Fruit fly (Drosophila melanogaster) Kc167 (cell line): ENCODE data around the gene CG13131.

ENCODE experiments used
- Myc ChIP-seq: fragments of >200 bp; optimal IDR thresholded peaks from 2 replicates; lab custom pipeline; 2017; ENCODE audit warnings: missing external identifiers
- Sin3A ChIP-seq: fragments of >200 bp; optimal IDR thresholded peaks from 2 replicates; lab custom pipeline; 2018; ENCODE audit warnings: missing external identifiers
- h ChIP-seq: fragments of >200 bp; optimal IDR thresholded peaks from 3 replicates; lab custom pipeline; 2018; ENCODE audit warnings: missing external identifiers
- insv ChIP-seq: fragments of >200 bp; optimal IDR thresholded peaks from 3 replicates; lab custom pipeline; 2018; ENCODE audit warnings: missing external identifiers
- psq ChIP-seq: fragments of >200 bp; optimal IDR thresholded peaks from 2 replicates; lab custom pipeline; 2017; ENCODE audit warnings: missing external identifiers
- ttk ChIP-seq: sonication (Bioruptor generic); optimal IDR thresholded peaks from 2 replicates; lab custom pipeline; 2017; ENCODE audit warnings: missing external identifiers

DNA sequence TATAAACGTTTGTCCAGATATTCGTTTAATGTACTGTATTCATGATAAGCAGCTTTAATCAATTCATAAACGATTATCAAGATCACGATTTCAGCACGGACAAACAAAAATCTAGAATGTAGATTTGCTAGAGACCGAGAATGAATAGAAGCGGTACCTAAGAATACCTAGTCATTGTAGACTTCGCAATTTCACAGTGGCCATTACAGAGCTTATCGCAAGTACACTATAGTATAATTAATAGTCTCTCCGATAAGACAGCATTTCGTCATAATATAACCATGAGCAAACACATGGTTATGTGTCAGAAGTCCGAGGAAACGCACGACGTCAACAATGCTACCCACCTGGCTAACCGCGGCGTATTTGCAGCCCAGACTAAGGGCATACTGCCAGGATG is 32.0 kb upstream of the CG13131 start, which contains the start of gene CG33301:
- no peak for TF ChIP-seq psq (lab: Kevin White, UChicago)
- no peak for TF ChIP-seq h
- no peak for TF ChIP-seq Myc
- no peak for TF ChIP-seq ttk (lab: Kevin White, UChicago)
- TF ChIP-seq insv (lab: Kevin White, UChicago): no peak
- TF ChIP-seq Sin3A (lab: Kevin White, UChicago): no peak
